Worm (Caenorhabditis elegans) whole organism, mixed stage, embryonic: ENCODE results near the gene pqe-1.

Experiments used
- M03D4.4 ChIP-seq: sonication (generic microtip); optimal IDR thresholded peaks from 2 replicates; lab custom pipeline; 2017; ENCODE audit warnings: mild to moderate bottlenecking, missing genetic modification characterization, missing compliant biosample characterization
- blmp-1 ChIP-seq: fragments of 150-350 bp; optimal IDR thresholded peaks from 2 replicates; lab custom pipeline; 2014; ENCODE audit warnings: missing biosample characterization, missing genetic modification characterization
- ceh-39 ChIP-seq: fragments of 150-350 bp; optimal IDR thresholded peaks from 2 replicates; lab custom pipeline; 2014; ENCODE audit warnings: missing biosample characterization, missing genetic modification characterization
- ceh-83 ChIP-seq: fragments of 200-800 bp; sonication (Bioruptor generic); optimal IDR thresholded peaks from 2 replicates; lab custom pipeline; 2018; ENCODE audit warnings: mild to moderate bottlenecking, missing genetic modification characterization, missing compliant biosample characterization
- ces-1 ChIP-seq: fragments of 150-350 bp; optimal IDR thresholded peaks from 2 replicates; lab custom pipeline; 2014; ENCODE audit warnings: missing biosample characterization, missing genetic modification reagents, missing genetic modification characterization
- cnd-1 ChIP-seq: fragments of 200-800 bp; sonication (Bioruptor generic); optimal IDR thresholded peaks from 2 replicates; lab custom pipeline; 2018; ENCODE audit warnings: mild to moderate bottlenecking, missing genetic modification characterization, missing compliant biosample characterization
- drap-1 ChIP-seq: fragments of 200-800 bp; sonication (Bioruptor generic); optimal IDR thresholded peaks from 3 replicates; lab custom pipeline; 2018; ENCODE audit warnings: mild to moderate bottlenecking, missing genetic modification characterization, missing compliant biosample characterization
- elt-1 ChIP-seq: sonication (generic microtip); optimal IDR thresholded peaks from 2 replicates; lab custom pipeline; 2017; ENCODE audit warnings: missing genetic modification characterization, mild to moderate bottlenecking, missing compliant biosample characterization, antibody characterized with exemption, moderate library complexity, borderline replicate concordance; ENCODE audit not compliant: insufficient read depth
- elt-3 ChIP-seq: fragments of 150-350 bp; optimal IDR thresholded peaks from 2 replicates; lab custom pipeline; 2014; ENCODE audit warnings: missing biosample characterization, missing genetic modification characterization
- flh-1 ChIP-seq: fragments of 200-800 bp; sonication (Bioruptor generic); optimal IDR thresholded peaks from 2 replicates; lab custom pipeline; 2018; ENCODE audit warnings: mild to moderate bottlenecking, missing genetic modification characterization, moderate library complexity, missing compliant biosample characterization
- ham-2 ChIP-seq: fragments of 200-800 bp; sonication (Bioruptor generic); optimal IDR thresholded peaks from 2 replicates; lab custom pipeline; 2018; ENCODE audit warnings: mild to moderate bottlenecking, missing genetic modification characterization, missing compliant biosample characterization
- hlh-1 ChIP-seq: fragments of 150-350 bp; optimal IDR thresholded peaks from 2 replicates; lab custom pipeline; 2014; ENCODE audit warnings: missing biosample characterization, missing genetic modification reagents, missing genetic modification characterization
- lin-32 ChIP-seq: fragments of 200-800 bp; sonication (Bioruptor generic); optimal IDR thresholded peaks from 2 replicates; lab custom pipeline; 2018; ENCODE audit warnings: mild to moderate bottlenecking, missing genetic modification characterization, missing compliant biosample characterization
- mab-5 ChIP-seq: fragments of 150-350 bp; optimal IDR thresholded peaks from 2 replicates; lab custom pipeline; 2014; ENCODE audit warnings: missing biosample characterization, missing genetic modification characterization
- mep-1 ChIP-seq: fragments of 150-350 bp; optimal IDR thresholded peaks from 2 replicates; lab custom pipeline; 2017; ENCODE audit warnings: missing biosample characterization, missing genetic modification reagents, missing genetic modification characterization, inconsistent platforms
- mls-2 ChIP-seq: sonication (generic microtip); optimal IDR thresholded peaks from 2 replicates; lab custom pipeline; 2016; ENCODE audit warnings: mild to moderate bottlenecking, missing genetic modification characterization, moderate library complexity, missing compliant biosample characterization
- nhr-12 ChIP-seq: fragments of 150-350 bp; optimal IDR thresholded peaks from 2 replicates; lab custom pipeline; 2014; ENCODE audit warnings: missing biosample characterization, missing genetic modification characterization
- nhr-2 ChIP-seq: fragments of 150-350 bp; optimal IDR thresholded peaks from 2 replicates; lab custom pipeline; 2014; ENCODE audit warnings: missing biosample characterization, missing genetic modification characterization
- nhr-237 ChIP-seq: fragments of 150-350 bp; optimal IDR thresholded peaks from 2 replicates; lab custom pipeline; 2014; ENCODE audit warnings: missing biosample characterization, missing genetic modification characterization
- nhr-28 ChIP-seq: fragments of 150-350 bp; optimal IDR thresholded peaks from 2 replicates; lab custom pipeline; 2014; ENCODE audit warnings: missing biosample characterization, missing genetic modification characterization
- nhr-76 ChIP-seq: sonication (generic microtip); optimal IDR thresholded peaks from 2 replicates; lab custom pipeline; 2017; ENCODE audit warnings: missing biosample characterization, missing genetic modification characterization
- pha-4 ChIP-seq: fragments of 150-350 bp; optimal IDR thresholded peaks from 2 replicates; lab custom pipeline; 2018; ENCODE audit warnings: missing biosample characterization, missing genetic modification reagents, missing genetic modification characterization
- sem-2 ChIP-seq: fragments of 200-800 bp; sonication (Bioruptor generic); optimal IDR thresholded peaks from 2 replicates; lab custom pipeline; 2018; ENCODE audit warnings: mild to moderate bottlenecking, missing genetic modification characterization, missing compliant biosample characterization
- snpc-4 ChIP-seq: fragments of 150-350 bp; optimal IDR thresholded peaks from 2 replicates; lab custom pipeline; 2014; ENCODE audit warnings: missing biosample characterization, missing genetic modification characterization
- sptf-1 ChIP-seq: sonication (generic microtip); optimal IDR thresholded peaks from 2 replicates; lab custom pipeline; 2017; ENCODE audit warnings: mild to moderate bottlenecking, missing genetic modification characterization, moderate library complexity, missing compliant biosample characterization
- unc-120 ChIP-seq: sonication (generic microtip); optimal IDR thresholded peaks from 2 replicates; lab custom pipeline; 2017; ENCODE audit warnings: missing genetic modification characterization, missing compliant biosample characterization; ENCODE audit not compliant: poor library complexity, severe bottlenecking
- unc-62 ChIP-seq: fragments of 150-350 bp; optimal IDR thresholded peaks from 2 replicates; lab custom pipeline; 2014; ENCODE audit warnings: missing biosample characterization, missing genetic modification reagents, missing genetic modification characterization
- zip-8 ChIP-seq: fragments of 150-350 bp; optimal IDR thresholded peaks from 2 replicates; lab custom pipeline; 2014; ENCODE audit warnings: missing biosample characterization, missing genetic modification characterization
- ztf-11 ChIP-seq: fragments of 150-350 bp; optimal IDR thresholded peaks from 2 replicates; lab custom pipeline; 2014; ENCODE audit warnings: missing biosample characterization, missing genetic modification characterization

The pqe-1 gene

DNA sequence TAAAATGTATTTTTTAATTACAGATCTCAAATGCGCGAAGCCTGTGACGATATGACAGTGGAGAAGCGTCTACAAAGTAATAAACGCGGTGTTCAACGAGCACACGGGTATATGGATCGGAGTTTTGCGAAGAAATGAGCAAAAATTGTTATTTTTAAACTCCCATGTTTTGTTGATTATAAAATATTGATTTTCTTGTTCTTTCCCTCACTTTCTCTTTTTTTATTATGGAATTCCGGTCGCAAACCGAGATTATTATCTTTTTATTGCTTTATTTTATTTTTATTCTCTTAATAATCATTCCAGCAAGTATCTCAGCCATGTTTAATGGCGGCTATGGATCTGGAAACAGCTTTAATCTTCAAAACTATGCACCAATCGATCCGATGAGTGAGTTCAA is at the start of gene pqe-1:
Gene pqe-1, plus strand, starts transcription at position 301 of the 400 bp plus-strand sequence.
- TF ChIP-seq lin-32 (GFP tag; lab: Kevin White, UChicago) (no peak), sem-2 (GFP tag; lab: Kevin White, UChicago) (no peak), cnd-1 (no peak), unc-62 (GFP tag; lab: Kevin White, UChicago) (no peak), drap-1 (GFP tag; lab: Kevin White, UChicago) (no peak), ces-1 (GFP tag; lab: Kevin White, UChicago) (no peak), elt-3 (tag; lab: Kevin White, UChicago) (no peak), ceh-39 (tag; lab: Kevin White, UChicago) (no peak), unc-120 (tag; lab: Kevin White, UChicago) (no peak), elt-1 (tag; lab: Kevin White, UChicago) (no peak), nhr-237 (no peak), nhr-76 (tag; lab: Kevin White, UChicago) (no peak), zip-8 (tag; lab: Kevin White, UChicago) (no peak), nhr-12 (no peak), flh-1 (GFP tag; lab: Kevin White, UChicago) (no peak), blmp-1 (tag; lab: Kevin White, UChicago) (no peak), pha-4 (tag; lab: Kevin White, UChicago) (no peak)

DNA sequence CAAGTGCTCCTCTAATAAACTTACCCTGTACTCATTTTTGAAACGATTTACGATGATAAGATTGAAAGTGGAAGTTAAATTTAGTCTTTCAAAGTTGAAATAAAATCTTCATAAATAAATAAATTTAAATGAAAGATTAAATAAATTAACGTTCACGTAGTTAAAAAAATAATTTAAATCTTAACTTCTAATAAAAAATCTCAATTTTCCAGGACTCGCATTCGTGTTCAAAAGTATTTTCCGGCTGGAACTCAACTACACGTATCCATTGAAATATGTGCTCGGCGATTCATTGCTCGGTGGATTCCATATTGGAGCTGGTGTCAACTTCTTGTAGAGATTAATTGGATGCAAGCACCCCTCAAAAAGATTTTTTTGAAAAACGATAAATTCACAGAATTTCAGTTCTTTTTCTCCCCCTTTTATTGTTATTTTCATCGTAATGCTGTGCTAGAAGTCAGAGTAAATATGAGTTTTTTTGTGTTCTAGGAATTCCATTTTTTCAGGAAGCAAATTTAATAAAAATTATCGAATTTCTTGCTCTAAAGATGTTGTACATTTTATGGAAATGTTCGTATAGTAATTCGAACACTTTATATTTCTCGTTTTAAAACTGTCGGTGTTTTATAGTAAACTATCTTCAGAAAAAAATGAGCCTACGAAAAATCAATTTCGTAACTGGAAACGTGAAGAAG is 47.6 kb upstream of the pqe-1 start, which contains the start of the genes C34E10.9 and hap-1:
Gene C34E10.9, minus strand, starts transcription at position 101 of the 695 bp plus-strand sequence.
Gene hap-1, plus strand, starts transcription at position 645 of the 695 bp plus-strand sequence.
- TF ChIP-seq flh-1 (GFP tag; lab: Kevin White, UChicago) (no peak), drap-1 (GFP tag; lab: Kevin White, UChicago) (no peak), elt-1 (tag; lab: Kevin White, UChicago) (no peak), lin-32 (GFP tag; lab: Kevin White, UChicago) (no peak), nhr-237 (no peak), ceh-83 (GFP tag; lab: Kevin White, UChicago) (no peak), sptf-1 (tag; lab: Kevin White, UChicago) (no peak), elt-3 (tag; lab: Kevin White, UChicago) (no peak), ces-1 (GFP tag; lab: Kevin White, UChicago) (no peak), mep-1 (tag; lab: Kevin White, UChicago) (no peak), ham-2 (no peak), nhr-28 (no peak), hlh-1 (tag; lab: Kevin White, UChicago) (no peak)
- TF ChIP-seq, all 35 proteins: peak for 0

DNA sequence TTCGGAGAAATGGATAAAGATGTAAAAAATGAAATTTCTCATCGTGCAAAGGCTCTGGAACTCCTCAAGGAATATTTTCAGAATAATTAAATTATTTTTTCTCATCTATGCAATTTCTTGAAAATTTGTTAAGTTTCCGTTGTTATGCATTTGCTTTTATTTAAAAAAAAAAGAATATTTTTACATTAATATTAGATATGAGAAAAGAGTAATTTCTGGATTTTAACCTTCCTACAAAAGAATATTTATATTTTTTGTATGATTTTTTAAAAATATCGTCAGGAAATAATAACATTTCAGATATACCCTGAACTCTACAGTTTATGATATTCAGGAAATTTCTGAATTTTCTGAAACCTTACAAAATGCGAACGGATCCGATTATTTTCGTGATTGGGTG is 46.2 kb upstream of the pqe-1 start, which contains the start of gene gro-1:
Gene gro-1, plus strand, starts transcription at position 301 of the 400 bp plus-strand sequence.
- TF ChIP-seq drap-1 (GFP tag; lab: Kevin White, UChicago), result no peak
- TF ChIP-seq M03D4.4 (tag; lab: Kevin White, UChicago), result no peak
- TF ChIP-seq cnd-1, result no peak
- no peak for TF ChIP-seq unc-62 (GFP tag; lab: Kevin White, UChicago)
- TF ChIP-seq snpc-4 (tag; lab: Kevin White, UChicago), result no peak
- TF ChIP-seq flh-1 (GFP tag; lab: Kevin White, UChicago), result no peak
- no peak for TF ChIP-seq pha-4 (tag; lab: Kevin White, UChicago)
- TF ChIP-seq elt-1 (tag; lab: Kevin White, UChicago), result no peak
- no peak for TF ChIP-seq nhr-237
- TF ChIP-seq mls-2, result no peak
- TF ChIP-seq mab-5 (tag; lab: Kevin White, UChicago), result no peak
- TF ChIP-seq ztf-11 (tag; lab: Kevin White, UChicago), result no peak
- no peak for TF ChIP-seq sem-2 (GFP tag; lab: Kevin White, UChicago)

DNA sequence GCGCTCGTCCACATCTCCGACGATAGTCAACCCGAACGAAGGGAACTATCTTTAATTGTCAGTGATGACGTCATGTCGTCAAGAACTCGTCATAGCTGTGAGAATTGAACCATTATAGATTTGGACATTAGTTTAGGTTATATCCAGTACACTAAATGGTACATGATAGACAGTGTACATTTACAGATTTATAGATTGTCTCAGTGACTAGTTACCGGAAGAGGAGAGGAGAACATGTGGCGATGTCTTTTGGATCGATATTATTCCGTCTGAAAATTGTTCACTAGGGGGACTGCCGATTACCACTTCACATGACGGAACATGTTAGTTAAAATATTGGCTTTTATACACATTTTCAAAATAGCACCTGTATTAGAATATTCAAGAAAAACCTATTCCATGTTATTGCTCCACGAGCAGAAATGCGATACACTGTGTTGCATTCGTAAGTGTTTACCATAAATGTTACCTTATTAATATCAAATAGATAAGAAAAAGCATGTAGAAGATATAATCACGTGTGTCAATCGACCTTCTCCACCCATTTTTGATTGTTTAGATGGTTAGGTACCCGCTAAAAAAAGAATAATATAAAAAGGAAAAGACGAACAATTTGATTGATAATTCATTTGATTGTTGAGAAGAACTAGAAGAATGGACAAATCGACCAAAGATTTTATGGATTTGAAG is 43.7 kb upstream of the pqe-1 start, which contains the start of gene ZC395.5:
Gene ZC395.5, plus strand, starts transcription at position 632 of the 690 bp plus-strand sequence.
- TF ChIP-seq blmp-1 (tag; lab: Kevin White, UChicago) (no peak), zip-8 (tag; lab: Kevin White, UChicago) (peak; percentile 11), nhr-2 (tag; lab: Kevin White, UChicago) (no peak)
- TF ChIP-seq, all 35 proteins: peak for 1
